Fruit fly (Drosophila melanogaster) whole organism, wandering third instar larva: ENCODE data around the gene CG12111.
A peak's percentile ranks its signal among the peaks of the same experiment; 100 is the strongest.

ENCODE experiments used
- Abd-B ChIP-seq: fragments of >200 bp; optimal IDR thresholded peaks from 2 replicates; lab custom pipeline; 2017; ENCODE audit warnings: missing biosample characterization, missing genetic modification characterization
- CG32264 ChIP-seq: fragments of 200-800 bp; sonication (Bioruptor generic); optimal IDR thresholded peaks from 2 replicates; lab custom pipeline; 2016; ENCODE audit warnings: missing biosample characterization, missing genetic modification characterization
- CG9705 ChIP-seq: fragments of 200-800 bp; sonication (Bioruptor generic); optimal IDR thresholded peaks from 2 replicates; lab custom pipeline; 2018; ENCODE audit warnings: missing biosample characterization, mild to moderate bottlenecking, missing genetic modification characterization
- CrebA ChIP-seq: fragments of 200-800 bp; sonication (Bioruptor generic); optimal IDR thresholded peaks from 2 replicates; lab custom pipeline; 2016; ENCODE audit warnings: missing biosample characterization, mild to moderate bottlenecking, missing genetic modification characterization, borderline replicate concordance
- Dfd ChIP-seq: fragments of >200 bp; optimal IDR thresholded peaks from 2 replicates; lab custom pipeline; 2017; ENCODE audit warnings: missing biosample characterization, missing genetic modification characterization
- Dif ChIP-seq: fragments of 200-275, 200-300 bp; sonication (Bioruptor generic); optimal IDR thresholded peaks from 2 replicates; lab custom pipeline; 2018; ENCODE audit warnings: missing biosample characterization, missing genetic modification characterization; ENCODE audit not compliant: partially characterized antibody
- GATAd ChIP-seq: sonication (Bioruptor generic); optimal IDR thresholded peaks from 2 replicates; lab custom pipeline; 2016; ENCODE audit warnings: missing biosample characterization, missing genetic modification characterization
- HLH106 ChIP-seq: fragments of 200-800 bp; optimal IDR thresholded peaks from 3 replicates; lab custom pipeline; 2019; ENCODE audit warnings: missing biosample characterization, mild to moderate bottlenecking, missing genetic modification characterization, moderate library complexity
- Hnf4 ChIP-seq: fragments of 200-800 bp; sonication (Bioruptor generic); optimal IDR thresholded peaks from 2 replicates; lab custom pipeline; 2016; ENCODE audit warnings: missing biosample characterization, mild to moderate bottlenecking, missing genetic modification characterization
- Hr78 ChIP-seq: fragments of >200 bp; optimal IDR thresholded peaks from 2 replicates; lab custom pipeline; 2017; ENCODE audit warnings: missing biosample characterization, missing genetic modification characterization
- Hr83 ChIP-seq: fragments of 200-300 bp; sonication (Bioruptor generic); optimal IDR thresholded peaks from 2 replicates; lab custom pipeline; 2016; ENCODE audit warnings: missing biosample characterization, mild to moderate bottlenecking, missing genetic modification characterization, moderate library complexity; ENCODE audit not compliant: poor library complexity, severe bottlenecking
- Jra ChIP-seq: sonication (Bioruptor generic); optimal IDR thresholded peaks from 2 replicates; lab custom pipeline; 2016; ENCODE audit warnings: missing biosample characterization, missing genetic modification characterization
- Mio ChIP-seq: sonication (Bioruptor generic); optimal IDR thresholded peaks from 2 replicates; lab custom pipeline; 2016; ENCODE audit warnings: missing biosample characterization, missing genetic modification characterization
- Myc ChIP-seq: fragments of >200 bp; optimal IDR thresholded peaks from 2 replicates; lab custom pipeline; 2017
- N ChIP-seq: fragments of >200 bp; optimal IDR thresholded peaks from 2 replicates; lab custom pipeline; 2018; ENCODE audit warnings: missing biosample characterization, missing external identifiers, missing genetic modification characterization
- OdsH ChIP-seq: fragments of 200-800 bp; sonication (Bioruptor generic); optimal IDR thresholded peaks from 2 replicates; lab custom pipeline; 2016; ENCODE audit warnings: missing biosample characterization, mild to moderate bottlenecking, missing genetic modification characterization
- Rel ChIP-seq, 2 experiments: fragments of 200-800 bp; sonication (Bioruptor generic) in 1 of 2; optimal IDR thresholded peaks; 2 replicates in 1 of 2; 3 replicates in 1 of 2; lab custom pipeline; 2016 to 2019; ENCODE audit warnings: mild to moderate bottlenecking in 2 of 2, missing biosample characterization in 2 of 2, missing genetic modification characterization in 2 of 2, moderate library complexity in 1 of 2
- Sp1 ChIP-seq: fragments of 200-800 bp; sonication (Bioruptor generic); optimal IDR thresholded peaks from 3 replicates; lab custom pipeline; 2019; ENCODE audit warnings: missing biosample characterization, mild to moderate bottlenecking, missing genetic modification characterization, moderate library complexity
- Vsx2 ChIP-seq: fragments of 200-300, 225-300 bp; sonication (Bioruptor generic); optimal IDR thresholded peaks from 2 replicates; lab custom pipeline; 2018; ENCODE audit warnings: missing biosample characterization, missing genetic modification characterization; ENCODE audit not compliant: partially characterized antibody
- br ChIP-seq: fragments of 200-800 bp; sonication (Bioruptor generic); optimal IDR thresholded peaks from 2 replicates; lab custom pipeline; 2016; ENCODE audit warnings: missing biosample characterization, missing genetic modification characterization
- brk ChIP-seq: fragments of 200-800 bp; sonication (Bioruptor generic); optimal IDR thresholded peaks from 2 replicates; lab custom pipeline; 2016; ENCODE audit warnings: missing biosample characterization, mild to moderate bottlenecking, missing genetic modification characterization
- dl ChIP-seq, 2 experiments: fragments of 175-275, 200-275 bp in 1 of 2; fragments of 200-275 bp in 1 of 2; sonication (Bioruptor generic); optimal IDR thresholded peaks; lab custom pipeline; 2018; ENCODE audit warnings: mild to moderate bottlenecking in 2 of 2, missing biosample characterization in 2 of 2, missing genetic modification characterization in 2 of 2, moderate library complexity in 2 of 2; ENCODE audit not compliant: partially characterized antibody in 2 of 2, insufficient read depth in 1 of 2
- dmrt93B ChIP-seq: fragments of 200-800 bp; sonication (Bioruptor generic); optimal IDR thresholded peaks from 2 replicates; lab custom pipeline; 2018; ENCODE audit warnings: missing biosample characterization, mild to moderate bottlenecking, missing genetic modification characterization
- dsf ChIP-seq: sonication (Bioruptor generic); optimal IDR thresholded peaks from 2 replicates; lab custom pipeline; 2016; ENCODE audit warnings: missing biosample characterization, missing genetic modification characterization, borderline replicate concordance
- ey ChIP-seq: fragments of 200-800 bp; sonication (Bioruptor generic); optimal IDR thresholded peaks from 2 replicates; lab custom pipeline; 2016; ENCODE audit warnings: missing biosample characterization, missing genetic modification characterization
- foxo ChIP-seq, 2 experiments: fragments of 200-800 bp; sonication (Bioruptor generic); optimal IDR thresholded peaks; 2 replicates in 1 of 2; 3 replicates in 1 of 2; lab custom pipeline; 2016 to 2017; ENCODE audit warnings: missing biosample characterization in 2 of 2, missing genetic modification characterization in 2 of 2
- fru ChIP-seq: fragments of 200-800 bp; sonication (Bioruptor generic); optimal IDR thresholded peaks from 3 replicates; lab custom pipeline; 2016; ENCODE audit warnings: missing biosample characterization, mild to moderate bottlenecking, missing genetic modification characterization
- h ChIP-seq: fragments of 200-800 bp; sonication (Bioruptor generic); optimal IDR thresholded peaks from 3 replicates; lab custom pipeline; 2016; ENCODE audit warnings: missing biosample characterization, mild to moderate bottlenecking, missing genetic modification characterization
- jim ChIP-seq: fragments of 175-275, 200-325 bp; sonication (Bioruptor generic); optimal IDR thresholded peaks from 2 replicates; lab custom pipeline; 2016; ENCODE audit warnings: missing biosample characterization, mild to moderate bottlenecking, missing genetic modification characterization
- lola ChIP-seq: fragments of >200 bp; optimal IDR thresholded peaks from 2 replicates; lab custom pipeline; 2017; ENCODE audit warnings: missing biosample characterization, missing genetic modification characterization
- pan ChIP-seq: fragments of >200 bp; optimal IDR thresholded peaks from 2 replicates; lab custom pipeline; 2017
- psq ChIP-seq: fragments of 200-800 bp; sonication (Bioruptor generic); optimal IDR thresholded peaks from 3 replicates; lab custom pipeline; 2017; ENCODE audit warnings: missing biosample characterization, mild to moderate bottlenecking, missing genetic modification characterization, moderate library complexity
- rgr ChIP-seq: fragments of 200-800 bp; sonication (Bioruptor generic); optimal IDR thresholded peaks from 3 replicates; lab custom pipeline; 2016; ENCODE audit warnings: missing biosample characterization, mild to moderate bottlenecking, missing genetic modification characterization
- sage ChIP-seq: fragments of 200-800 bp; sonication (Bioruptor generic); optimal IDR thresholded peaks from 2 replicates; lab custom pipeline; 2016; ENCODE audit warnings: missing biosample characterization, mild to moderate bottlenecking, missing genetic modification characterization
- sv ChIP-seq: fragments of 200-800 bp; sonication (Bioruptor generic); optimal IDR thresholded peaks from 3 replicates; lab custom pipeline; 2016; ENCODE audit warnings: missing biosample characterization, missing genetic modification characterization
- tai ChIP-seq: sonication (Bioruptor generic); optimal IDR thresholded peaks from 2 replicates; lab custom pipeline; 2016; ENCODE audit warnings: missing biosample characterization, missing genetic modification characterization
- usp ChIP-seq: fragments of >200 bp; optimal IDR thresholded peaks from 2 replicates; lab custom pipeline; 2017; ENCODE audit warnings: missing biosample characterization, missing genetic modification characterization
- woc ChIP-seq: sonication (Bioruptor generic); optimal IDR thresholded peaks from 2 replicates; lab custom pipeline; 2016; ENCODE audit warnings: missing biosample characterization, mild to moderate bottlenecking, missing genetic modification characterization

CG12111 gene

DNA sequence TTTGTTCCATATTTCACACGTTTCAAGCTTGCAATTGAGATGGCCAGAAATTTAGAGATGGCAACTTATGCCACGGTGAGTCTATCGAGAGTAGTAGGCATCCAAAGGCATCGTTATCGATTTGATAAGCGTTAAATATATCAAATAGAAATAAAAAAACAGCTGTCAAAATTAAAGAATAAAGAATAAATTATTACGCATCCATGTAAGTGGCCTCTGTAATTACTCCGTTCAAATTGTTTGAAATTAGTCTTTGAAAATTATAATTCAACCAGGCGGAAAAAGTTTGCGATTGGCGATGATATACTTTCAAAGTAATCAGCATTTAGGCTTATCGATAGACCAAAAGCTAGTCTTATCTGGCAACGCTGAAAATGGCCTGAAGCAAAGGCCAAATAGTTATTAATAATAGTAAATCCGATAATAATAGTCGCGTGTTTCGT lies 21.0 kb upstream of the CG12111 start, which contains the start of the genes CG12659 and Crag:
TSS of gene CG12659 (minus strand) at position 45 of the 443 bp plus-strand sequence.
TSS of gene Crag (plus strand) at position 347 of the 443 bp plus-strand sequence.
- TF ChIP-seq HLH106 (tag; lab: Kevin White, UChicago) (peak; percentile 12), fru (GFP tag; lab: Kevin White, UChicago) (peak; percentile 18), CrebA (no peak), Hnf4 (GFP tag; lab: Kevin White, UChicago) (peak; percentile 45), ey (no peak), Jra (peak; percentile 39), foxo (GFP tag; optimal IDR thresholded peaks at IDR 0.05; lab: Kevin White, UChicago) (peak in 1 of 2 experiments; percentile 14)
- TF ChIP-seq, all 38 proteins: peak for 5

DNA sequence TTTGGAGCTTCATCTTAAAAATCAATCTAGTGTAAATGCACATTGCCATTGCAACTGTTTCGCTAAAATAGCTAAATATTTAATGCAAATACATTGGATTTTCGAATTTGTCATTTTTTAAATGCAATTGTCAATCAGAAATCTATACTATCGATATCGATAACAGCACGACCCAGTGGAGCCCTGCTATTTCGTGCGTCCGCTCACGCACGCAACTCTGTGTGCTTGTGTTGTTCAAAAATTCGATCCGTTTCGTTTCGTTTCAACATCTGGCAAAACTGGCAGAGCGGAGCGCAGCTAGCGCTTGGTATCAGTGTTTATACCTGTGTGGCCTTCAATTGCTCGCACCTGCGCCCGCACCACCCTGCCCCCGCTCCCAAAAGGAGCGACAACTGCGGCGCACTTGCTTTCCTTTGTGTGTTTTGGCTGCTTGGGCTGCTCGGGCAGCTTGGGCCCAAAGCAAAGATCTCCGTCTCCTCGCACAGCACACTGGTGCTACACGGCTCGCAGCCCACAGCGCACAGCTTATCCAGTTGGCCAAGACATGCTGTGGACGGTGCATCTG lies 17.9 kb upstream of the CG12111 start, which contains the start of gene CG12081:
TSS of gene CG12081 (plus strand) at position 205 of the 565 bp plus-strand sequence.
- TF ChIP-seq Hr78 (GFP tag; lab: Kevin White, UChicago) (no peak), usp (GFP tag; lab: Kevin White, UChicago) (no peak), N (GFP tag; lab: Kevin White, UChicago) (peak; percentile 80), CrebA (no peak), Jra (no peak), Hnf4 (GFP tag; lab: Kevin White, UChicago) (no peak), dsf (GFP tag; lab: Kevin White, UChicago) (no peak), CG32264 (GFP tag; lab: Kevin White, UChicago) (no peak), Rel (GFP tag; optimal IDR thresholded peaks at IDR 0.05; lab: Kevin White, UChicago) (no peak), Rel (tag; optimal IDR thresholded peaks at IDR 0.05; lab: Kevin White, UChicago) (peak; percentile 35), fru (GFP tag; lab: Kevin White, UChicago) (peak; percentile 2), Vsx2 (GFP tag; lab: Kevin White, UChicago) (no peak), GATAd (GFP tag; lab: Kevin White, UChicago) (no peak), sv (no peak), h (GFP tag; lab: Kevin White, UChicago) (peak; percentile 23), tai (GFP tag; lab: Kevin White, UChicago) (no peak), ey (no peak), HLH106 (tag; lab: Kevin White, UChicago) (peak; percentile 18), Hr83 (GFP tag; lab: Kevin White, UChicago) (no peak), Mio (GFP tag; lab: Kevin White, UChicago) (no peak), Dif (no peak), OdsH (no peak), psq (GFP tag; lab: Kevin White, UChicago) (no peak), woc (GFP tag; lab: Kevin White, UChicago) (peak; percentile 38), lola (GFP tag; lab: Kevin White, UChicago) (no peak), CG9705 (GFP tag; lab: Kevin White, UChicago) (no peak), rgr (GFP tag; lab: Kevin White, UChicago) (peak; percentile 16), dmrt93B (GFP tag; lab: Kevin White, UChicago) (no peak), pan (lab: Kevin White, UChicago) (no peak), jim (GFP tag; lab: Kevin White, UChicago) (no peak), Dfd (no peak), Sp1 (peak; percentile 6), Abd-B (GFP tag; lab: Kevin White, UChicago) (no peak), brk (GFP tag; lab: Kevin White, UChicago) (no peak), dl (GFP tag; optimal IDR thresholded peaks at IDR 0.05; lab: Kevin White, UChicago; ENCODE audit: insufficient read depth in 1 of 2, partially characterized antibody in 2 of 2) (no peak), sage (GFP tag; lab: Kevin White, UChicago) (no peak), Myc (lab: Kevin White, UChicago) (no peak), br (GFP tag; lab: Kevin White, UChicago) (no peak), foxo (GFP tag; optimal IDR thresholded peaks at IDR 0.05; lab: Kevin White, UChicago) (no peak)
